Fruit fly (Drosophila melanogaster): Measurements from ENCODE around the gene CG3610.

DNA sequence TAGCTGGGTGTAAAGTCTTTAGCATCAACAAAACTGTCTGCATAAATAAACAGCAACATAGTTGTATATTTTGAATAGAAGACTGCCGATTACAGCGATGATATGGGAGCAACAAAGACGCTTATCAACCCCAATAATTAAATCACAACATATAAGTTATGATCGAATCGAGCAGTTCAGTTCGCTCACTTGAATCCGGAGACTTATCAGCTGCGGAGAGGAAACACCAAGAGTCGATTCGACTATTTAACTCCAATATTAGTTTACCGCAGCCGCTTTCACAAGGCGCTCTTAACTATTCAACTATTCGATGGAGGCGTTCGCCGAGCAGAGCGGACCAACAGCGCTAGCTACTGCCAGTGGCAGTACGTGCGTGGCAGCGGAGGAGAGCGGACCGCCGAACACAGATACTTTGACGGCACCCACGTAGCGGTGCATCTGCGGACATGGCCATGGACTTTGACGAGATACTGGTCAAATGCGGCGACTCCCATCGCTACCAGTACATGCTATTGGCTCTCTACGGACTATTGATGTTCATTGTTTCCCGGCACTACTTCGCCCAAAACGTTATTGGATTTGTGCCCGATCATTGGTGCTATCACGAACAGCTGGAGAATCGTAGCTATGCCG is 46.1 kb upstream of the CG3610 start, which contains the start of gene CG14856:
- TF ChIP-seq brk (GFP tag; optimal IDR thresholded peaks at IDR 0.05) (no peak), br (GFP tag; optimal IDR thresholded peaks at IDR 0.05) (no peak), Hr83 (GFP tag; optimal IDR thresholded peaks at IDR 0.05; ENCODE audit: poor library complexity, severe bottlenecking) (no peak), Hnf4 (GFP tag; optimal IDR thresholded peaks at IDR 0.05) (no peak), lola (GFP tag; optimal IDR thresholded peaks at IDR 0.05) (no peak), usp (GFP tag; optimal IDR thresholded peaks at IDR 0.05) (no peak), HLH106 (tag; optimal IDR thresholded peaks at IDR 0.05) (no peak), Dif (GFP tag; optimal IDR thresholded peaks at IDR 0.05; ENCODE audit: partially characterized antibody) (no peak), tai (GFP tag; optimal IDR thresholded peaks at IDR 0.05) (no peak)

Data from whole organism, wandering third instar larva.